Fruit fly (Drosophila melanogaster) Kc167 (cell line): ENCODE data around the gene amrt.

ENCODE experiments used
- h ChIP-seq: fragments of >200 bp; optimal IDR thresholded peaks from 3 replicates; lab custom pipeline; 2018; ENCODE audit warnings: missing external identifiers
- insv ChIP-seq: fragments of >200 bp; optimal IDR thresholded peaks from 3 replicates; lab custom pipeline; 2018; ENCODE audit warnings: missing external identifiers

- TF ChIP-seq insv (no peak), h (lab: Kevin White, UChicago) (no peak)
Observed at dm6 chrX:13779696-13780095, 2.6 kb upstream of the amrt start.
